4 fruit fly cellular contexts compared by ENCODE assay signal in genomic region chrX:10118333-10118732, dm6.
TF ChIP-seq lines count a peak whose summit lies in the region.

No protein-coding gene starts in this region.

- TF ChIP-seq CTCF in whole organism, embryonic (GFP tag; optimal IDR thresholded peaks at IDR 0.05; lab: Kevin White, UChicago), result no peak

TF ChIP-seq in whole organism, embryonic, 481 proteins besides CTCF, POLR2A, EP300 and RAD21:
- TF ChIP-seq Ets65A (GFP tag; lab: Kevin White, UChicago), result peak; percentile 37
- TF ChIP-seq CrebB (tag; optimal IDR thresholded peaks at IDR 0.05; lab: Kevin White, UChicago), result no peak
- TF ChIP-seq Asciz (GFP tag; optimal IDR thresholded peaks at IDR 0.05; lab: Kevin White, UChicago), result no peak
- no peak for TF ChIP-seq Dll (GFP tag; IDR thresholded peaks at IDR 0.05; lab: Robert Waterston, UW; ENCODE audit: partially characterized antibody)
- TF ChIP-seq Aef1 (GFP tag; IDR thresholded peaks at IDR 0.05; lab: Robert Waterston, UW), result no peak
- TF ChIP-seq sens (GFP tag; lab: Kevin White, UChicago), result peak; percentile 54
- no peak for TF ChIP-seq nom (GFP tag; optimal IDR thresholded peaks at IDR 0.05; lab: Kevin White, UChicago)
- TF ChIP-seq HmgZ (tag; optimal IDR thresholded peaks at IDR 0.05; lab: Kevin White, UChicago), result no peak
TF ChIP-seq in whole organism, embryonic: peak in this region for 2.

TF ChIP-seq in whole organism, prepupa, 60 proteins besides CTCF, POLR2A, EP300 and RAD21 (continues in another document):
- peak; percentile 47 for TF ChIP-seq Met (GFP tag; optimal IDR thresholded peaks at IDR 0.05; lab: Kevin White, UChicago)
- TF ChIP-seq CG4318 (GFP tag; optimal IDR thresholded peaks at IDR 0.05; lab: Kevin White, UChicago), result peak; percentile 0
- peak; percentile 45 for TF ChIP-seq CG32006 (GFP tag; optimal IDR thresholded peaks at IDR 0.05; lab: Kevin White, UChicago)
- TF ChIP-seq CG10631 (GFP tag; optimal IDR thresholded peaks at IDR 0.05; lab: Kevin White, UChicago), result peak; percentile 19
- no peak for TF ChIP-seq spab (GFP tag; optimal IDR thresholded peaks at IDR 0.05; lab: Kevin White, UChicago)
- TF ChIP-seq vri (GFP tag; optimal IDR thresholded peaks at IDR 0.05; lab: Kevin White, UChicago), result no peak
- TF ChIP-seq Eip93F (GFP tag; optimal IDR thresholded peaks at IDR 0.05; lab: Kevin White, UChicago), result no peak
- no peak for TF ChIP-seq CG6854 (GFP tag; optimal IDR thresholded peaks at IDR 0.05; lab: Kevin White, UChicago)
- TF ChIP-seq dac (GFP tag; optimal IDR thresholded peaks at IDR 0.05; lab: Kevin White, UChicago), result no peak
- no peak for TF ChIP-seq CG3032 (tag; optimal IDR thresholded peaks at IDR 0.05; lab: Kevin White, UChicago)
- TF ChIP-seq eg (GFP tag; IDR thresholded peaks at IDR 0.05; lab: Robert Waterston, UW), result no peak
- TF ChIP-seq Hr39 (GFP tag; optimal IDR thresholded peaks at IDR 0.05; lab: Kevin White, UChicago), result peak; percentile 21
- TF ChIP-seq Smox (GFP tag; optimal IDR thresholded peaks at IDR 0.05; lab: Kevin White, UChicago), result peak; percentile 49
- no peak for TF ChIP-seq CG11762 (GFP tag; optimal IDR thresholded peaks at IDR 0.05; lab: Kevin White, UChicago; ENCODE audit: insufficient read depth)
- peak in 1 of 2 experiments; percentile 47 for TF ChIP-seq salr (GFP tag; optimal IDR thresholded peaks at IDR 0.05; lab: Kevin White, UChicago)
- TF ChIP-seq topi (GFP tag; optimal IDR thresholded peaks at IDR 0.05; lab: Kevin White, UChicago), result peak; percentile 47
- TF ChIP-seq CG11902 (GFP tag; optimal IDR thresholded peaks at IDR 0.05; lab: Kevin White, UChicago), result no peak
- peak; percentile 76 for TF ChIP-seq svp (GFP tag; lab: Kevin White, UChicago)
- TF ChIP-seq OdsH (GFP tag; optimal IDR thresholded peaks at IDR 0.05; lab: Kevin White, UChicago), result peak; percentile 42
- TF ChIP-seq CG1621 (tag; optimal IDR thresholded peaks at IDR 0.05; lab: Kevin White, UChicago), result no peak
- peak; percentile 25 for TF ChIP-seq pdm3 (GFP tag; optimal IDR thresholded peaks at IDR 0.05; lab: Kevin White, UChicago)
- no peak for TF ChIP-seq CG7368 (GFP tag; optimal IDR thresholded peaks at IDR 0.05; lab: Kevin White, UChicago)
- no peak for TF ChIP-seq Ets96B (tag; optimal IDR thresholded peaks at IDR 0.05; lab: Kevin White, UChicago)
- TF ChIP-seq Sox15 (GFP tag; optimal IDR thresholded peaks at IDR 0.05; lab: Kevin White, UChicago), result no peak
- no peak for TF ChIP-seq Gug (GFP tag; IDR thresholded peaks at IDR 0.05; lab: Robert Waterston, UW)
- peak; percentile 29 for TF ChIP-seq CG3919 (GFP tag; optimal IDR thresholded peaks at IDR 0.05; lab: Kevin White, UChicago)
- TF ChIP-seq CG15336 (GFP tag; IDR thresholded peaks at IDR 0.05; lab: Robert Waterston, UW), result no peak
- TF ChIP-seq cyc (GFP tag; optimal IDR thresholded peaks at IDR 0.05; lab: Kevin White, UChicago), result peak; percentile 16
- no peak for TF ChIP-seq Hr4 (GFP tag; optimal IDR thresholded peaks at IDR 0.05; lab: Kevin White, UChicago)

TF ChIP-seq in whole organism, pupa, 21 proteins besides CTCF, POLR2A, EP300 and RAD21:
- TF ChIP-seq CG8159 (tag; optimal IDR thresholded peaks at IDR 0.05; lab: Kevin White, UChicago) (peak; percentile 12), CG9948 (tag; optimal IDR thresholded peaks at IDR 0.05; lab: Kevin White, UChicago) (peak; percentile 19), Pif1B (GFP tag; optimal IDR thresholded peaks at IDR 0.05; lab: Kevin White, UChicago) (no peak), CG14655 (GFP tag; optimal IDR thresholded peaks at IDR 0.05; lab: Kevin White, UChicago) (peak; percentile 31), Snoo (tag; optimal IDR thresholded peaks at IDR 0.05; lab: Kevin White, UChicago) (peak; percentile 33), Pif1A (GFP tag; optimal IDR thresholded peaks at IDR 0.05; lab: Kevin White, UChicago) (peak; percentile 14)

TF ChIP-seq in whole organism, wandering third instar larva, 38 proteins besides CTCF, POLR2A, EP300 and RAD21:
- TF ChIP-seq sv (GFP tag; optimal IDR thresholded peaks at IDR 0.05; lab: Kevin White, UChicago) (no peak), psq (GFP tag; optimal IDR thresholded peaks at IDR 0.05; lab: Kevin White, UChicago) (peak; percentile 28), pan (optimal IDR thresholded peaks at IDR 0.05; lab: Kevin White, UChicago) (no peak), woc (GFP tag; optimal IDR thresholded peaks at IDR 0.05; lab: Kevin White, UChicago) (peak; percentile 35), OdsH (GFP tag; optimal IDR thresholded peaks at IDR 0.05; lab: Kevin White, UChicago) (no peak), Dfd (GFP tag; optimal IDR thresholded peaks at IDR 0.05; lab: Kevin White, UChicago) (no peak), sage (GFP tag; optimal IDR thresholded peaks at IDR 0.05; lab: Kevin White, UChicago) (no peak)

Comparison
In these comparisons a context has a peak if more than half of its experiments do, and no peak if none do; other contexts are left out.
1. Of the 7 proteins assayed by ChIP-seq in both whole organism, embryonic and whole organism, prepupa: peak only in whole organism, embryonic: none; only in whole organism, prepupa: Hr39; in both: none; in neither: 6.